Worm (Caenorhabditis elegans) whole organism, L4 larva: ENCODE measurements around the gene rabn-5.

Source experiments
- ceh-28 ChIP-seq: fragments of 150-350 bp; optimal IDR thresholded peaks from 2 replicates; lab custom pipeline; 2014; ENCODE audit warnings: missing biosample characterization, missing genetic modification reagents, missing genetic modification characterization
- daf-12 ChIP-seq: fragments of 150-350 bp; optimal IDR thresholded peaks from 2 replicates; lab custom pipeline; 2014; ENCODE audit warnings: missing biosample characterization, missing genetic modification reagents, missing genetic modification characterization
- dpl-1 ChIP-seq: fragments of 150-350 bp; optimal IDR thresholded peaks from 2 replicates; lab custom pipeline; 2014; ENCODE audit warnings: missing biosample characterization, missing genetic modification reagents, missing genetic modification characterization
- duxl-1 ChIP-seq: sonication (generic microtip); optimal IDR thresholded peaks from 2 replicates; lab custom pipeline; 2016; ENCODE audit warnings: mild to moderate bottlenecking, missing genetic modification characterization, moderate library complexity, missing compliant biosample characterization; ENCODE audit not compliant: poor library complexity
- egl-27 ChIP-seq: sonication (generic microtip); optimal IDR thresholded peaks from 3 replicates; lab custom pipeline; 2017; ENCODE audit warnings: missing biosample characterization, missing genetic modification reagents, missing genetic modification characterization
- nhr-237 ChIP-seq: sonication (generic microtip); optimal IDR thresholded peaks from 2 replicates; lab custom pipeline; 2017; ENCODE audit warnings: missing biosample characterization, missing genetic modification characterization
- nhr-25 ChIP-seq: sonication (generic microtip); optimal IDR thresholded peaks from 2 replicates; lab custom pipeline; 2017; ENCODE audit warnings: missing genetic modification characterization, mild to moderate bottlenecking, missing compliant biosample characterization, antibody characterized with exemption, moderate library complexity, borderline replicate concordance; ENCODE audit not compliant: insufficient read depth
- nhr-76 ChIP-seq: fragments of 150-350 bp; optimal IDR thresholded peaks from 2 replicates; lab custom pipeline; 2014; ENCODE audit warnings: missing biosample characterization, missing genetic modification characterization
- nhr-77 ChIP-seq: fragments of 150-350 bp; optimal IDR thresholded peaks from 2 replicates; lab custom pipeline; 2014; ENCODE audit warnings: missing biosample characterization, missing genetic modification characterization
- snpc-1.2 ChIP-seq: fragments of 200-800 bp; sonication (Bioruptor generic); IDR thresholded peaks from 2 replicates; pipeline ENCODE4 v1.3.6; 2022; ENCODE audit warnings: missing genetic modification reagents, missing genetic modification characterization, missing compliant biosample characterization
- ztf-11 ChIP-seq: fragments of 150-350 bp; optimal IDR thresholded peaks from 2 replicates; lab custom pipeline; 2014; ENCODE audit warnings: missing biosample characterization, missing genetic modification characterization

DNA sequence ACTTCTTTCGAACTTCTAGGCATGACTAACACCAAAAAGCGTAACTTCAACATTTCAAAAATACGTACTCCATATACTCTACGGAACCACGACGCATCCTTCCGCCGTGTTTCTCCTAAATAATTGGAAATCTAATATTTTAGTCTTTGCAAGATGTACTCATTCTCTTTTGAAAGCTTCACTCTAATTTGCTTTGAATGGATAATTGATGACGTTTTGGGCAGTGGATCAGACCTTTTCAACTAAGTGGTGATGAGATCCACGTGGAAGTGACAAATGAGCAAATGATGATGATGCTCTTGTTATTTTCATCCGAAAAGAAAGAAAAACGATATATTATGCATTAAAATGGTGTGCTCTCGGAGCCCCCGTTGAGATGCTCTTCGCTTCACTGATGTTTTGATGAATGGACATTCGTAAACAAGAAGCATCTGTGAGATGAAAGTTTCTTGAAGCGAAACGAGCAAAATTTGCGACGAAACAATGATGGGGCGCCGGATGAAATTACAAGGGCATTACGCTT is 39.8 kb upstream of the rabn-5 start:
- TF ChIP-seq snpc-1.2 (GFP tag; lab: Robert Waterston, UW) (no peak), daf-12 (tag; lab: Kevin White, UChicago) (no peak), nhr-76 (tag; lab: Kevin White, UChicago) (no peak), dpl-1 (no peak), ceh-28 (tag; lab: Kevin White, UChicago) (no peak), egl-27 (tag; lab: Kevin White, UChicago) (no peak), nhr-25 (tag; lab: Kevin White, UChicago) (no peak), nhr-237 (tag; lab: Kevin White, UChicago) (no peak), nhr-77 (no peak), duxl-1 (tag; lab: Kevin White, UChicago) (no peak), ztf-11 (tag; lab: Kevin White, UChicago) (no peak)
